Worm (Caenorhabditis elegans): ENCODE data around the gene nrps-1.
A peak's percentile ranks its signal among the peaks of the same experiment; 100 is the strongest.

Gene nrps-1

ce11 chrIII:11534624-11535079 is at the start of gene nrps-1:
nrps-1 (plus strand) TSS chrIII:11534674.
- TF ChIP-seq ceh-14 (tag; optimal IDR thresholded peaks at IDR 0.05) (no peak), pqm-1 (tag; optimal IDR thresholded peaks at IDR 0.05) (no peak), ttx-3 (tag; optimal IDR thresholded peaks at IDR 0.05) (no peak), hlh-30 (tag; optimal IDR thresholded peaks at IDR 0.05; ENCODE audit: insufficient read depth) (no peak), gmeb-2 (tag; optimal IDR thresholded peaks at IDR 0.05) (no peak), sox-4 (tag; optimal IDR thresholded peaks at IDR 0.05) (no peak), hlh-8 (tag; optimal IDR thresholded peaks at IDR 0.05) (no peak), ceh-2 (tag; optimal IDR thresholded peaks at IDR 0.05) (no peak), unc-42 (tag; optimal IDR thresholded peaks at IDR 0.05) (no peak), sdc-2 (tag; optimal IDR thresholded peaks at IDR 0.05) (no peak), K02D7.2 (tag; optimal IDR thresholded peaks at IDR 0.05) (no peak), zip-5 (tag; optimal IDR thresholded peaks at IDR 0.05) (no peak), ceh-48 (tag; optimal IDR thresholded peaks at IDR 0.05) (no peak)

DNA sequence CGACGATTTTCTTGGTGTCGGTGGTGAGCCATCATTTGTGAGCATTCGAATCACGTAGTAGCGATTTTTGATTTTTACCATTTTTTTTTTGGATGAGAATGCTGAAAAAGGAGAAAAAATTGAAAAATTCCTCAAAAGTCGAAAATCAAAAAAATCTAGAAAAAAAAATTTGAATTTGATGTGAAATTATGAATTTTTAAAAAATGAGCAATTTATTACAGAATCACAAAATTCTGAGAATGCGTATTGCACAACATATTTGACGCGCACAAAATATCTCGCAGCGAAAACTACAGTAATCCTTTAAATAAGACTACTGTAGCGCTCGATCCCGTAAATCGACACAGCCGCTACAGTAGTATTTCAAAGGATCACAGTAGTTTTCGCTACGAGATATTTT is 47.2 kb upstream of the nrps-1 start, which contains the start of gene popl-5:
Gene popl-5, minus strand, starts transcription at position 101 of the 400 bp plus-strand sequence.
- TF ChIP-seq pax-1 (tag; optimal IDR thresholded peaks at IDR 0.05) (no peak), nhr-11 (tag; optimal IDR thresholded peaks at IDR 0.05) (no peak), C08G9.2 (tag; optimal IDR thresholded peaks at IDR 0.05) (no peak), ama-1 (optimal IDR thresholded peaks at IDR 0.05) (no peak), pqm-1 (tag; optimal IDR thresholded peaks at IDR 0.05) (no peak), mec-3 (tag; optimal IDR thresholded peaks at IDR 0.05; ENCODE audit: borderline replicate concordance) (no peak), hlh-13 (GFP tag; optimal IDR thresholded peaks at IDR 0.05) (no peak), syd-9 (tag; optimal IDR thresholded peaks at IDR 0.05) (no peak)

DNA sequence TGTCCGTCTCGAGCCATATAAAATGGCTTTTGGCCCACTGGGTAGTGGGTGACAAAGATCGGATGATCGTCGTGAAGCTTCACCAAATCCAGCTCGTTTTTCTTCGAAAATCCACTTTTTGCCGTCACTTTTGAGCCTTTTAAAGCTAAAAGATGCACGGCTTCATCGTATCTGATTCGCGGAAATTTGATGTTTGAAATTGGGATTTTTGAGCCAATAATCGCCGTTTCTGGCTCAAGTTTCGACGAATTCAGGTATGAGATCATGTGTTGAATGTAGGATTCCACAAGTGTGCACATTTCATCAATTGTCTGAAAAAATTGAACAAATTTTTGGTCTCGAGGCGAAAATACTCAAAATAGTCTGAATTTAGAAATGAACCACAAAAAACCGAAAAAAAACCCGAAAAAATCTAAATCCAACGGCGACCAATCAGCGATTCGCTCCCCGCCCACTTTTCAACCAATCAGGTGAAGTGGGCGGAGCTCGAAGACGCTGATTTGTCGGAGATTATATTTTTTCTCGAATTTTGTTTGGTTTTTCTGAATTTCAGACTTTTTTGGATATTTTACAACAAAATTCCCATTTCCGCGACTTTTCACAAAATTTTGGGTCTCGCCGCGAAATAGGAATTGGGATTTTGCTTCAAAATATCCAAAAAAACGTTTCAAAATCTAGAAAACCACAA is 45.7 kb upstream of the nrps-1 start:
- TF ChIP-seq sox-2 (GFP tag; IDR thresholded peaks at IDR 0.05) (no peak), nfya-1 (tag; optimal IDR thresholded peaks at IDR 0.05) (peak; percentile 64), ceh-24 (tag; optimal IDR thresholded peaks at IDR 0.05) (no peak)

- TF ChIP-seq nfya-1 (tag; optimal IDR thresholded peaks at IDR 0.05) (peak; percentile 66), tbx-7 (tag; optimal IDR thresholded peaks at IDR 0.05) (no peak)
These were observed 44.9 kb upstream of the nrps-1 start for ce11 chrIII:11489601-11490000.

- TF ChIP-seq nfya-1 (tag; optimal IDR thresholded peaks at IDR 0.05) (peak; percentile 89), elt-2 (tag; optimal IDR thresholded peaks at IDR 0.05) (no peak)
These were observed 44.3 kb upstream of the nrps-1 start for ce11 chrIII:11490221-11490620.

DNA sequence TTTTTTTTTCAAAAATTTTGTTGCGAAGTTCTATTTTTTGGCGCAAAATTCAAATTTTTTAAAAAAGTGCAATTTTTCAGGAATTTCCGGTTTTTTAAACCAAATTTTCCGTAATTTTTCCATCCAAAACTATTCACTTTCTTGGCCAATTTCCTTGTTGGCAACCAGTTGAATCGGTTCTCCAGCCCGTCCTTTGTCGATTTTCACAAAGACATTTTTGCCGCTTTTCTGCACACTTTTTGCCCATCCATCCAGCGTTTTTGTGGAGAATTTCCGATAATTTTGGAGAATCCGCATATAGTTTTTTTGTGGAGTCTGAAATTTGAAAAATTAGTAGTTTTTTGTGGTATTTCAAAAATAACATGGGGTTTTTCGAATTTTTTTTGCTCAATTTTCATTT is 42.0 kb upstream of the nrps-1 start:
- TF ChIP-seq npax-4 (tag; optimal IDR thresholded peaks at IDR 0.05) (no peak), sox-2 (GFP tag; IDR thresholded peaks at IDR 0.05) (no peak), K09A11.1 (tag; optimal IDR thresholded peaks at IDR 0.05; ENCODE audit: insufficient read depth) (no peak), F13H6.1 (tag; optimal IDR thresholded peaks at IDR 0.05) (no peak), mec-3 (tag; optimal IDR thresholded peaks at IDR 0.05; ENCODE audit: borderline replicate concordance) (no peak), pha-4 (tag; optimal IDR thresholded peaks at IDR 0.05) (no peak), ztf-16 (tag; optimal IDR thresholded peaks at IDR 0.05) (no peak), nfya-1 (tag; optimal IDR thresholded peaks at IDR 0.05) (no peak), ahr-1 (tag; optimal IDR thresholded peaks at IDR 0.05) (no peak), elt-2 (tag; optimal IDR thresholded peaks at IDR 0.05) (no peak), dmd-4 (tag; optimal IDR thresholded peaks at IDR 0.05; ENCODE audit: borderline replicate concordance) (no peak), ceh-9 (tag; optimal IDR thresholded peaks at IDR 0.05) (no peak)
